Worm (Caenorhabditis elegans) whole organism, young adult: ENCODE data around the gene sma-3.
A peak's percentile ranks its signal among the peaks of the same experiment; 100 is the strongest.

Source experiments
- B0261.1 ChIP-seq: sonication (generic microtip); optimal IDR thresholded peaks from 2 replicates; lab custom pipeline; 2016; ENCODE audit warnings: mild to moderate bottlenecking, missing genetic modification characterization, moderate library complexity, missing compliant biosample characterization
- B0336.3 ChIP-seq: fragments of 200-800 bp; sonication (Bioruptor generic); IDR thresholded peaks from 2 replicates; pipeline ENCODE4 v1.3.6; 2022; ENCODE audit warnings: missing genetic modification characterization, missing compliant biosample characterization
- F22D6.2 ChIP-seq: sonication (generic microtip); optimal IDR thresholded peaks from 2 replicates; lab custom pipeline; 2016; ENCODE audit warnings: mild to moderate bottlenecking, missing genetic modification characterization, missing compliant biosample characterization
- F23B12.7 ChIP-seq: sonication (generic microtip); optimal IDR thresholded peaks from 2 replicates; lab custom pipeline; 2017; ENCODE audit warnings: missing genetic modification characterization, mild to moderate bottlenecking, missing compliant biosample characterization, antibody characterized with exemption, moderate library complexity; ENCODE audit not compliant: insufficient read depth
- F49E8.2 ChIP-seq: sonication (generic microtip); optimal IDR thresholded peaks from 3 replicates; lab custom pipeline; 2017; ENCODE audit warnings: missing genetic modification characterization, mild to moderate bottlenecking, missing compliant biosample characterization, antibody characterized with exemption, moderate library complexity; ENCODE audit not compliant: insufficient read depth
- K11D2.4 ChIP-seq: fragments of 200-800 bp; sonication (Bioruptor generic); IDR thresholded peaks from 2 replicates; pipeline ENCODE4 v1.3.6; 2022; ENCODE audit warnings: missing genetic modification reagents, missing genetic modification characterization, missing compliant biosample characterization
- Y53G8AR.9 ChIP-seq: fragments of 200-800 bp; sonication (Bioruptor generic); conservative IDR thresholded peaks from 2 replicates; pipeline ENCODE4 v1.3.6; 2022; ENCODE audit warnings: missing genetic modification reagents, missing genetic modification characterization, missing compliant biosample characterization
- Y56A3A.18 ChIP-seq: fragments of 200-800 bp; sonication (Bioruptor generic); IDR thresholded peaks from 2 replicates; pipeline ENCODE4 v1.3.6; 2022; ENCODE audit warnings: missing genetic modification reagents, missing genetic modification characterization, missing compliant biosample characterization
- ZK185.1 ChIP-seq: sonication (generic microtip); optimal IDR thresholded peaks from 2 replicates; lab custom pipeline; 2016; ENCODE audit warnings: mild to moderate bottlenecking, missing genetic modification characterization, missing compliant biosample characterization; ENCODE audit not compliant: poor library complexity, severe bottlenecking
- aptf-2 ChIP-seq: fragments of 200-800 bp; sonication (Bioruptor generic); conservative IDR thresholded peaks from 2 replicates; pipeline ENCODE4 v1.3.6; 2022; ENCODE audit warnings: missing genetic modification reagents, missing genetic modification characterization, missing compliant biosample characterization
- attf-3 ChIP-seq: fragments of 200-800 bp; sonication (Bioruptor generic); conservative IDR thresholded peaks from 2 replicates; pipeline ENCODE4 v1.3.6; 2022; ENCODE audit warnings: missing genetic modification reagents, missing genetic modification characterization, missing compliant biosample characterization
- attf-5 ChIP-seq: fragments of 200-800 bp; sonication (Bioruptor generic); optimal IDR thresholded peaks from 2 replicates; lab custom pipeline; 2018; ENCODE audit warnings: mild to moderate bottlenecking, missing genetic modification characterization, missing compliant biosample characterization
- bed-1 ChIP-seq: fragments of 200-800 bp; sonication (Bioruptor generic); IDR thresholded peaks from 2 replicates; pipeline ENCODE4 v1.3.6; 2022; ENCODE audit warnings: missing genetic modification reagents, missing genetic modification characterization, missing compliant biosample characterization
- bed-2 ChIP-seq: fragments of 200-800 bp; sonication (Bioruptor generic); IDR thresholded peaks from 2 replicates; pipeline ENCODE4 v1.3.6; 2022; ENCODE audit warnings: missing genetic modification reagents, missing genetic modification characterization, missing compliant biosample characterization
- cebp-1 ChIP-seq, 2 experiments: fragments of 200-800 bp in 1 of 2; sonication (Bioruptor generic) in 1 of 2; sonication (generic microtip) in 1 of 2; IDR thresholded peaks in 1 of 2; optimal IDR thresholded peaks in 1 of 2; 2 replicates each; pipeline versions ENCODE4 v1.3.6 to Lab custom; 2017 to 2022; ENCODE audit warnings: missing compliant biosample characterization in 2 of 2, missing genetic modification characterization in 2 of 2, mild to moderate bottlenecking in 1 of 2, missing genetic modification reagents in 1 of 2, moderate library complexity in 1 of 2
- die-1 ChIP-seq: sonication (generic microtip); optimal IDR thresholded peaks from 2 replicates; lab custom pipeline; 2016; ENCODE audit warnings: missing genotype, mild to moderate bottlenecking, missing genetic modification characterization, missing compliant biosample characterization
- dpff-1 ChIP-seq: sonication (generic microtip); optimal IDR thresholded peaks from 2 replicates; lab custom pipeline; 2017; ENCODE audit warnings: mild to moderate bottlenecking, missing genetic modification characterization, missing compliant biosample characterization
- egl-44 ChIP-seq: fragments of 200-800 bp; sonication (Bioruptor generic); IDR thresholded peaks from 2 replicates; pipeline ENCODE4 v1.3.6; 2022; ENCODE audit warnings: missing genetic modification reagents, missing genetic modification characterization, missing compliant biosample characterization
- gei-17 ChIP-seq: fragments of 200-800 bp; sonication (Bioruptor generic); optimal IDR thresholded peaks from 2 replicates; lab custom pipeline; 2018; ENCODE audit warnings: mild to moderate bottlenecking, missing genetic modification characterization, missing compliant biosample characterization
- him-1 ChIP-seq: sonication (generic microtip); optimal IDR thresholded peaks from 2 replicates; lab custom pipeline; 2016; ENCODE audit warnings: missing genotype, missing genetic modification reagents, missing genetic modification characterization, missing compliant biosample characterization
- hlh-12 ChIP-seq: sonication (generic microtip); optimal IDR thresholded peaks from 2 replicates; lab custom pipeline; 2016; ENCODE audit warnings: missing genetic modification characterization, missing compliant biosample characterization
- lag-1 ChIP-seq: fragments of 200-800 bp; sonication (Bioruptor generic); IDR thresholded peaks from 2 replicates; pipeline ENCODE4 v1.3.6; 2022; ENCODE audit warnings: missing genetic modification reagents, missing genetic modification characterization, missing compliant biosample characterization
- let-607 ChIP-seq, 2 experiments: fragments of 200-800 bp in 1 of 2; sonication (Bioruptor generic) in 1 of 2; sonication (generic microtip) in 1 of 2; optimal IDR thresholded peaks; 2 replicates each; lab custom pipeline; 2016 to 2018; ENCODE audit warnings: mild to moderate bottlenecking in 2 of 2, missing compliant biosample characterization in 2 of 2, missing genetic modification characterization in 2 of 2, moderate library complexity in 2 of 2, missing genotype in 1 of 2
- lin-35 ChIP-seq, 3 experiments: fragments of 150-350 bp in 2 of 3; sonication (generic microtip) in 1 of 3; optimal IDR thresholded peaks; 2 replicates each; lab custom pipeline; 2014 to 2018; ENCODE audit warnings: missing biosample characterization in 3 of 3, missing genetic modification characterization in 3 of 3, missing genetic modification reagents in 3 of 3
- lin-40 ChIP-seq: sonication (generic microtip); optimal IDR thresholded peaks from 2 replicates; lab custom pipeline; 2016; ENCODE audit warnings: missing genetic modification characterization, mild to moderate bottlenecking, missing compliant biosample characterization, missing genotype, missing genetic modification reagents
- madf-6 ChIP-seq: fragments of 200-800 bp; sonication (Bioruptor generic); IDR thresholded peaks from 2 replicates; pipeline ENCODE4 v1.3.6; 2022; ENCODE audit warnings: missing genetic modification reagents, missing genetic modification characterization, missing compliant biosample characterization
- madf-8 ChIP-seq: fragments of 200-800 bp; sonication (Bioruptor generic); conservative IDR thresholded peaks from 2 replicates; pipeline ENCODE4 v1.3.6; 2022; ENCODE audit warnings: missing genetic modification reagents, missing genetic modification characterization, missing compliant biosample characterization
- nhr-80 ChIP-seq: sonication (generic microtip); optimal IDR thresholded peaks from 2 replicates; lab custom pipeline; 2016; ENCODE audit warnings: missing genetic modification characterization, missing compliant biosample characterization
- repo-1 ChIP-seq: sonication (generic microtip); optimal IDR thresholded peaks from 2 replicates; lab custom pipeline; 2017; ENCODE audit warnings: mild to moderate bottlenecking, missing genetic modification characterization, missing compliant biosample characterization
- snpc-1.3 ChIP-seq: sonication (generic microtip); optimal IDR thresholded peaks from 2 replicates; lab custom pipeline; 2017; ENCODE audit warnings: missing genetic modification characterization, mild to moderate bottlenecking, missing compliant biosample characterization, antibody characterized with exemption, moderate library complexity, missing genotype, missing genetic modification reagents; ENCODE audit not compliant: insufficient read depth
- snpc-3.4 ChIP-seq: sonication (generic microtip); optimal IDR thresholded peaks from 2 replicates; lab custom pipeline; 2017; ENCODE audit warnings: missing genetic modification characterization, mild to moderate bottlenecking, missing compliant biosample characterization, antibody characterized with exemption, moderate library complexity, missing genotype, missing genetic modification reagents
- snpc-4 ChIP-seq, 5 experiments: fragments of 150-350 bp in 1 of 5; sonication (generic microtip) in 4 of 5; optimal IDR thresholded peaks; 2 replicates each; lab custom pipeline; 2014 to 2018; ENCODE audit warnings: missing genetic modification characterization in 5 of 5, missing biosample characterization in 3 of 5, antibody characterized with exemption in 2 of 5, mild to moderate bottlenecking in 2 of 5, missing compliant biosample characterization in 2 of 5, missing genotype in 2 of 5, moderate library complexity in 2 of 5, missing genetic modification reagents in 1 of 5
- somi-1 ChIP-seq: fragments of 200-800 bp; sonication (Bioruptor generic); optimal IDR thresholded peaks from 2 replicates; lab custom pipeline; 2018; ENCODE audit warnings: mild to moderate bottlenecking, missing genetic modification characterization, missing compliant biosample characterization
- sptf-2 ChIP-seq: fragments of 200-800 bp; sonication (Bioruptor generic); optimal IDR thresholded peaks from 2 replicates; lab custom pipeline; 2018; ENCODE audit warnings: mild to moderate bottlenecking, missing genetic modification characterization, missing compliant biosample characterization
- tbp1 ChIP-seq: fragments of 200-800 bp; sonication (Bioruptor generic); optimal IDR thresholded peaks from 2 replicates; lab custom pipeline; 2018; ENCODE audit warnings: mild to moderate bottlenecking, missing genetic modification characterization, missing compliant biosample characterization
- tlf-1 ChIP-seq: fragments of 200-800 bp; sonication (Bioruptor generic); optimal IDR thresholded peaks from 2 replicates; lab custom pipeline; 2018; ENCODE audit warnings: mild to moderate bottlenecking, missing genetic modification characterization, missing compliant biosample characterization
- zim-3 ChIP-seq: sonication (generic microtip); optimal IDR thresholded peaks from 2 replicates; lab custom pipeline; 2017; ENCODE audit warnings: mild to moderate bottlenecking, missing genetic modification characterization, moderate library complexity, missing compliant biosample characterization
- ztf-22 ChIP-seq: fragments of 200-800 bp; sonication (Bioruptor generic); optimal IDR thresholded peaks from 2 replicates; lab custom pipeline; 2018; ENCODE audit warnings: mild to moderate bottlenecking, missing genetic modification characterization, moderate library complexity, missing compliant biosample characterization
- ztf-26 ChIP-seq: sonication (generic microtip); optimal IDR thresholded peaks from 2 replicates; lab custom pipeline; 2017; ENCODE audit warnings: missing genetic modification characterization, missing compliant biosample characterization

Gene sma-3

DNA sequence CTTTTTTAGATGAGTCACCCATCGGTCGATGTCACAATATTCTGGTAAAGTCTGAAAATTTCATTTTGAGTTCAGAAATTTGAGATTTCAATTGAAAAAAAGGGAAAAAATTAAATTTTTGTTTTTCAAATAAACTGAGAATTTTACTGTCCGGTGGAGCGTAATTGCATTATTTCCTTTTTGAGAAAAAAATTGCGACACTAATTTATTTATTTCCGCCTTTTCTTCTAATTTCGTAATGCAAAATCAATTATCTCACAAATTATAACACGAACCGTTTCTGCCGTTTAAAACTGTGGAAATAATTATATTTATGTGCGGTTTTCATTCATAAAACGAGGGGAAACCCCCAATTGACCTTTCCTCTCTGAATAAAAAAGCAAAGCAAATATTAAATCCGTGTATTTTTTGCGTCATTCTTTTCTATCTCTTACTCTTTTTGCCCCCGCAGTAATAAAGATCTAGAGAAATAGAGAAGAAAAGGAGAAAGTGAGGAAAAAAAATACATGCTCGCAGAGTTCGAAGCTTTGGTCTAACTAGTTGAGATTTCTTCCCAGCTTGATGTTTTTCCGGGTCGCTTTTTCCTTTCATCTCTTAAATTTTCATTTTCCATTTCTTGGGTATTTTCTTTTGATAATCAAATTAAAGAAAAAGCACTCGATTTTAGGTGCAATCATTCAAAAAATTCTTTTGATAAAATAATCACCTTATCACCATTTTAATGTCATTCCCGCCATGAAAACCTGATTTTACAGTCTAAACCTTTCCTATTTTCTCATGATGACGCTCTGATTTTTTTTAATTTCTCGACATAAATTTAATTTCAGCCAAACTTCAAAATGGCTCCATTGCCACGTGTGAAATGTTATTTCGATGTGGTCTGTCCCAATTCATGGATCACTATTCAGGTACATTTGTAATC lies 39.5 kb upstream of the sma-3 start, which contains the start of the genes brc-2 and T07E3.3:
Gene brc-2, minus strand, starts transcription at position 51 of the 922 bp plus-strand sequence.
Gene T07E3.3, plus strand, starts transcription at position 822 of the 922 bp plus-strand sequence.
- TF ChIP-seq nhr-80 (tag; lab: Kevin White, UChicago) (peak; percentile 51), F49E8.2 (tag; lab: Kevin White, UChicago) (no peak), cebp-1 (GFP tag; IDR thresholded peaks at IDR 0.05; lab: Robert Waterston, UW) (no peak), cebp-1 (tag; optimal IDR thresholded peaks at IDR 0.05; lab: Kevin White, UChicago) (peak; percentile 40)

DNA sequence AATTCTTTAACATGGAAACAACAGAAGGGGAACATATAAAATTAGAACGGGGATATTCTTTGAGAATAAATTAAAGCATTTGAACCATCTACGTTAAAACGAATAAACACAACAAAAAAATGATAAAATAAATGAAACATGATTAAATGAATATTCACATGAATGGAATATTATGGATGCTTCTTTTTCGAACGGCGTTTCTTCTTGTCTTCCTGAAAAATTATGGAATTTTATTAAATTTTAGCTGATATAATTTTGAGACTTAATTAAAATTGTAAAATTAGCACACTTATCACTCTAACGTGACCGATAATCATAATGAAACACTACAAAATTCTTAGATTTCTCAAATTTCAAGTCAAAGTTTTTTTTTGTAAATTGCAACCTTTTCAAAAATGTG lies 36.8 kb upstream of the sma-3 start:
- TF ChIP-seq repo-1 (tag; lab: Kevin White, UChicago) (peak; percentile 36), madf-8 (no peak)

DNA sequence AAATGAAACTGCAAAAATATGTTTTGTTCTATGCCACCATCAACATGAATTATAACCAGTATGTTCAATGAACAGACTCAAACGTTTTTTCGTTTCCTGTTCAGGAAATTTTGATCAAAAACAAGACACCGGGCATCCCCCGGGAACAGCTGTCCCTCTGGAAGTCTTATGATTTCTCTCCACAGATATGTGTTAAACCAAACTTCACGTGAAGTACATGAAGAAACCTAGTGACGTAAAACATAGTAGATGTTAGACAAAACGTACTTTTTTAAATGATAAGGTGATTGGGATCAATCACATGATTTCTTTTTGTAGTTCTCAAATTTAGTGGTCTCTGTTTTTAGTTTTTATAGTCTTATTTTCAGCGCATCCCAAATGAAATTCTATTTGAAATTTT lies 34.8 kb upstream of the sma-3 start:
- TF ChIP-seq Y53G8AR.9 (GFP tag; lab: Robert Waterston, UW) (0 out of 2 replicates have a peak, but pooled peaks have one; percentile 8), K11D2.4 (peak; percentile 33; the same call in 1 of the 2 replicates), snpc-4 (GFP tag; optimal IDR thresholded peaks at IDR 0.05; lab: Kevin White, UChicago) (no peak), snpc-4 (tag; optimal IDR thresholded peaks at IDR 0.05; lab: Kevin White, UChicago) (no peak), die-1 (tag; lab: Kevin White, UChicago) (no peak), tbp1 (GFP tag; lab: Kevin White, UChicago) (peak; percentile 7), let-607 (tag; optimal IDR thresholded peaks at IDR 0.05; lab: Kevin White, UChicago) (no peak), ZK185.1 (tag; lab: Kevin White, UChicago) (no peak), cebp-1 (GFP tag; IDR thresholded peaks at IDR 0.05; lab: Robert Waterston, UW) (no peak), cebp-1 (tag; optimal IDR thresholded peaks at IDR 0.05; lab: Kevin White, UChicago) (peak; percentile 15), B0336.3 (GFP tag; lab: Robert Waterston, UW) (no peak), Y56A3A.18 (no peak), lin-40 (tag; lab: Kevin White, UChicago) (peak; percentile 13), F23B12.7 (tag; lab: Kevin White, UChicago) (no peak), zim-3 (tag; lab: Kevin White, UChicago) (no peak), attf-5 (GFP tag; lab: Kevin White, UChicago) (no peak), F22D6.2 (tag; lab: Kevin White, UChicago) (no peak), hlh-12 (tag; lab: Kevin White, UChicago) (no peak), madf-6 (GFP tag; lab: Robert Waterston, UW) (no peak), gei-17 (GFP tag; lab: Kevin White, UChicago) (no peak), lag-1 (GFP tag; lab: Robert Waterston, UW) (no peak), snpc-1.3 (tag; lab: Kevin White, UChicago) (no peak), ztf-26 (peak; percentile 43), somi-1 (GFP tag; lab: Kevin White, UChicago) (peak; percentile 60)

DNA sequence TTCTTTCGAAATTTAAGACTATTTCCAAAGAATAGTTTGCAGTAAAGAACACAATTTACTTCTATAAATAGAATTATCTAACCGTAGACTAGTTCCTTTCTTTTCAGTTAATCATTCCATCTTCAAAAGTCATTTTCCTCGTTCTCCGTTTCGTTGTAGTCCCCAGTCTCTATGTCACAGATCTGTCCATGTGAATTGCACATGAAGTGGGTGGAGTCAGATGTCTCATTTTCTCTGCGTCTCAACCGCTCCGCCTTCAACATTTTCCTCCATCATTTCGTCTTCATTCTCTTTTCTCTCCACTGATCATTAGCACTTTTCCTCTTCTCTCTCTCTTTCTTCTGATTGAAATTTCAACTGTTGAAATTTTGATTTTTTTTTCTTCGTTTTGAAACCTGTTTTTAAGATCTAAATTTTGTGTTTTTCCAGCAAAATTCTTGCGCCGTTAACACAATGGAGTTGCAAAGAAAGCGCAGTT lies 33.9 kb upstream of the sma-3 start, which contains the start of gene T07E3.4:
Gene T07E3.4, plus strand, starts transcription at position 428 of the 478 bp plus-strand sequence.
- no peak for TF ChIP-seq ztf-22
- TF ChIP-seq dpff-1 (tag; lab: Kevin White, UChicago): no peak
- peak in 1 of 3 experiments; percentile 41 for TF ChIP-seq lin-35 (GFP tag; optimal IDR thresholded peaks at IDR 0.05; lab: Kevin White, UChicago)
- TF ChIP-seq bed-1: no peak
- TF ChIP-seq bed-2 (GFP tag; lab: Robert Waterston, UW): no peak
- TF ChIP-seq tlf-1 (GFP tag; lab: Kevin White, UChicago): no peak
- no peak for TF ChIP-seq attf-3 (GFP tag; lab: Robert Waterston, UW)
- TF ChIP-seq sptf-2 (GFP tag; lab: Kevin White, UChicago): no peak
- TF ChIP-seq madf-8: no peak
- no peak for TF ChIP-seq snpc-3.4 (tag; lab: Kevin White, UChicago)
- no peak for TF ChIP-seq him-1 (tag; lab: Kevin White, UChicago)
- no peak for TF ChIP-seq egl-44 (GFP tag; lab: Robert Waterston, UW)
- TF ChIP-seq B0261.1 (tag; lab: Kevin White, UChicago): no peak
- no peak for TF ChIP-seq aptf-2 (GFP tag; lab: Robert Waterston, UW)
- peak; percentile 0 for TF ChIP-seq die-1 (tag; lab: Kevin White, UChicago)
